Worm (Caenorhabditis elegans): Measurements from ENCODE around the gene decr-1.2.

Gene decr-1.2

DNA sequence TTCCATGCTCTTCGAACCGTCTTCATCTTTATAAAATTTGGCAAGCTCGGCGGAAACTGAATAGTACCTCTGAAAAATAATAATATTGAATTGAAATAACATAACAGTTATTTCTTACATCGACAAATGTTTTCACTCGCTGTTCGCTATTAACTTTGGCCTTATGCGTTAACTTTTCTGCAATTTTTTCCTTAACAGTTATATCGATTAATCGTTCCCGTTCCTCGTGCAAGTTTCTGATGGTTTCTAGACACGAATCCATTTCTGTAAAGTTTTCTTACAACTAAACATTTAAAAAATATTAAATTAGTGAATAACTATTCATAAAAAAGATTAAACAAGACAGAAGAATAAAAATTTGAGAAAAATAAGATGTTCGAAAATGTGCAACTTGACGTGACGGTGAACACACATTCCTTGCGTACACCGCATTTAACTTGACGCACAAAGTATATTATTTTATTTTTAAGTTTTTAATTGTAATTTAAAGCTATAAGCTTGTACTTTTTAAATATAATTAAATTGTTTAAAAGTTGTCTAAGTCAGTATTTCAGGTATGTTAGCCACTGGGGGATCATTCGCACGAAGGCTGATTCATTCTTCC is 20.2 kb upstream of the decr-1.2 start, which contains the start of the genes prp-9 and mrps-18B (continued):
- TF ChIP-seq daf-16 (GFP tag; optimal IDR thresholded peaks at IDR 0.05) (no peak), daf-16 (tag; optimal IDR thresholded peaks at IDR 0.05) (peak; percentile 25), lin-13 (GFP tag; optimal IDR thresholded peaks at IDR 0.05) (no peak), spr-3 (GFP tag; optimal IDR thresholded peaks at IDR 0.05) (no peak), ces-1 (GFP tag; optimal IDR thresholded peaks at IDR 0.05) (no peak), lin-38 (GFP tag; IDR thresholded peaks at IDR 0.05) (no peak), nhr-76 (tag; optimal IDR thresholded peaks at IDR 0.05) (no peak), F49E8.2 (tag; optimal IDR thresholded peaks at IDR 0.05; ENCODE audit: borderline replicate concordance) (no peak)

DNA sequence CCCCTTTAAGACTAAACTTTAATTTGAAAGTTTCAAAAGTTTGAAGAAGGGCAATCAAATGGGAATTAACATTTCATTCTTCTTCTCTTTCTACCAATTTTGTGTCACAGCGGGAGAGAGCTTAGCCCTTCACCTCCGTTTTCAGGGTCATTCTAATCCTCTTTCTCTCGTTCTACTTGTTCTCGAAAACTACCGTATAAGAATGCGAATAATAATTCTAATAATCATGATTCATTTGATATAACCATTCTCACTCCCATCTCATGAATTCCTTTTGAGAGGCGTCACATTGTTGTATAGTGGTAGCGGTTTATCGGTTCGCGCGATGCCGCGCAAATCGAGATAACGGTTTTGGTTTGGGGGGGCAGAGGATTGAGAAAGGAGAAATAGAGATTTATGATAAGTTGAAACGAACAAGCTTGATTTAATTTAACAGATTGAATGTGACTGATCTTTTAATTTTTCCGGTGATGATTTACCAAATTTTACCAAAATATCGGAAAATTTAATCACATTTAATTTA is 16.2 kb upstream of the decr-1.2 start:
- TF ChIP-seq nhr-77 (tag; optimal IDR thresholded peaks at IDR 0.05) (no peak), nhr-111 (GFP tag; optimal IDR thresholded peaks at IDR 0.05) (no peak), mdt-29 (GFP tag; IDR thresholded peaks at IDR 0.05) (no peak), nhr-6 (tag; optimal IDR thresholded peaks at IDR 0.05) (no peak), hmg-1.1 (GFP tag; IDR thresholded peaks at IDR 0.05) (0 out of 2 replicates have a peak, but pooled peaks have one; percentile 31), skn-1 (tag; optimal IDR thresholded peaks at IDR 0.05) (no peak), ceh-62 (tag; optimal IDR thresholded peaks at IDR 0.05) (no peak), aha-1 (tag) (peak; percentile 39)

DNA sequence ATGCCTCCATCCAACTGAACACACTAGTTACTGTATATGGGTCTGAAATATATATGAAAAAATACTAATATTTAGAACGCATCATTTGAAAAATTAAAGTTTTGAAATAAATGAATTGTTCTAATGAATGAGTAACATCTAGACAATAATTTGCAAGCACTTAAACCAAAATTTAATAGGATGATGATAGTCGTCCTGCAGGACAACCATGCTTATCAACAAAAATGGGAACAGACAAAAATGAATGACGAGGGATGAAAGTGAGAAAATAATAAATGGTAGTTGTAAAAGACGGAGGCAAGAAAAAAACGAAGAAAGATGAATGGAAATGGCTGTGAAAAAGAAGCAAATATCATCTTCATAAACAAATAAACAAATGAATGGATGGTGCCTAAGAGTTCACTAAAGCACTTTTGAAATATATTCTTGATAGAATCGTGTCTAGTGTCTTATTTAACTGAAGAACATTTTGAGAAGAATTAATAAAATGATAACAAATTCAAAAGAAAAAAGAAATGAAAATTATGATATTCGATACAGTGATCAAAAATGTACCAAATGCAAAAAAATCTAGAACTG is 14.1 kb upstream of the decr-1.2 start, which contains the start of gene gldi-7:
Gene gldi-7, minus strand, starts transcription at position 42 of the 579 bp plus-strand sequence.
- peak; percentile 64 for TF ChIP-seq aha-1 (tag)
- no peak for TF ChIP-seq lin-29 (GFP tag; IDR thresholded peaks at IDR 0.05)
- TF ChIP-seq pqm-1 (tag; optimal IDR thresholded peaks at IDR 0.05) = peak; percentile 63
- no peak for TF ChIP-seq mxl-3 (GFP tag; optimal IDR thresholded peaks at IDR 0.05)

DNA sequence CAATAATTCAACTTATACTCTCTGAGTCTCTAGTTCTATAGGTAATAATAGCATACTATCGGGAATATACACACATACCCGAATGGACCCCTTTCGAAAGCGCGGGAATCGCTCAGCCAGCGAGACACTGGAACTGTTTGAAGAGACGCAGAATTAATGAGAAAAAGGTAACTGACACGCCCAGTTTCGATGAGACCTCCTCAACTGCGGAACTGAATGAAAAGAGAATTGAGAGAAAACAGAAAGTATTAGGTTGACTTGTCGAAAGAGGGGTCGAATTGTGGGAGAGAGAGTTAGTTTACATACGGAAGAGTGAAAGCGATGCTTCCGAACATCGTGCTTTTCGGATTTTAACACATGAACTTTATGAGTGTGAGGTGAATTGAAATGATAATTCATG is 13.4 kb upstream of the decr-1.2 start:
- TF ChIP-seq gei-8 (GFP tag; optimal IDR thresholded peaks at IDR 0.05) (no peak), daf-19 (GFP tag; conservative IDR thresholded peaks at IDR 0.05) (no peak), ceh-44 (GFP tag; IDR thresholded peaks at IDR 0.05) (no peak), nhr-25 (tag; optimal IDR thresholded peaks at IDR 0.05; ENCODE audit: borderline replicate concordance, insufficient read depth) (no peak), Y48G9A.11 (GFP tag; IDR thresholded peaks at IDR 0.05) (no peak), egl-43 (GFP tag; IDR thresholded peaks at IDR 0.05) (no peak), T20F7.1 (GFP tag; optimal IDR thresholded peaks at IDR 0.05) (no peak), cey-2 (tag; optimal IDR thresholded peaks at IDR 0.05; ENCODE audit: borderline replicate concordance, insufficient read depth) (no peak), tag-97 (GFP tag; IDR thresholded peaks at IDR 0.05) (no peak), ZK546.5 (tag; optimal IDR thresholded peaks at IDR 0.05) (no peak)

DNA sequence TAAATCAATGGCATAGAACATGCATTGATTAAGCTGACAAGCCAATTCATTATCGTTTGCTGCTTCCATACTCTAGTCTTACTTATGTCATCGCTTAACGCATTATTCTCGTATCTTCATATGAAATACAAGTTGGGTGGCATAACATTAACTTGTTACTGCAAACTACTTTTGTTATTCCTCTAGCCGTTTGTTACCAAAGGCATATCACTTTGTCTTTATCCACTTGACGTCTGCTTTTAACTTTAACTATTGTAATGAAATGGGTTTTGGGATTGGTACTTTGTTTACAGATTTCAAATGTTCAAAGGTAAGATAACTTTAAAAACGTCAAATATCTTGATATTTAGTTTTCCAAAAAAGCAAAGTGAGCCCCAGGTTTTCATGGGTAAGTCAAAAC is 9.4 kb upstream of the decr-1.2 start, which contains the start of gene W01C9.2:
Gene W01C9.2, plus strand, starts transcription at position 301 of the 400 bp plus-strand sequence.
- TF ChIP-seq aly-2 (tag; optimal IDR thresholded peaks at IDR 0.05) (no peak), unc-62 (GFP tag; optimal IDR thresholded peaks at IDR 0.05 in 1 of 2) (peak in 1 of 2 experiments; percentile 75), unc-62 (tag; optimal IDR thresholded peaks at IDR 0.05) (no peak)
